Worm (Caenorhabditis elegans) whole organism, L1 larva: ENCODE results near the gene asm-3.

Source experiments
- dpl-1 ChIP-seq, 3 experiments: fragments of 150-350 bp in 2 of 3; sonication (generic microtip) in 1 of 3; optimal IDR thresholded peaks; 2 replicates each; lab custom pipeline; 2014 to 2017; ENCODE audit warnings: missing biosample characterization in 3 of 3, missing genetic modification characterization in 3 of 3, missing genetic modification reagents in 3 of 3
- pag-3 ChIP-seq: sonication (generic microtip); optimal IDR thresholded peaks from 2 replicates; lab custom pipeline; 2017; ENCODE audit warnings: missing genetic modification characterization, mild to moderate bottlenecking, missing compliant biosample characterization, antibody characterized with exemption, borderline replicate concordance; ENCODE audit not compliant: insufficient read depth
- unc-130 ChIP-seq: fragments of 150-350 bp; optimal IDR thresholded peaks from 2 replicates; lab custom pipeline; 2017; ENCODE audit warnings: missing biosample characterization, missing genetic modification characterization, inconsistent platforms

ce11 chrIV:572487-572886, 48.9 kb upstream of the asm-3 start, which contains the start of gene gex-2:
- no peak for TF ChIP-seq pag-3 (tag; lab: Kevin White, UChicago)
- TF ChIP-seq unc-130 (tag; lab: Kevin White, UChicago), result no peak
- peak in 2 of 3 experiments; percentile 17 to 47 for TF ChIP-seq dpl-1 (GFP tag; optimal IDR thresholded peaks at IDR 0.05; lab: Kevin White, UChicago)
